Fruit fly (Drosophila melanogaster) whole organism, embryonic: Measurements from ENCODE around the gene sing.
A peak's percentile ranks its signal among the peaks of the same experiment; 100 is the strongest.

Experiments
- Abd-B ChIP-seq: fragments of 200-800 bp; sonication (Bioruptor generic); optimal IDR thresholded peaks from 2 replicates; lab custom pipeline; 2018; ENCODE audit warnings: missing biosample characterization, mild to moderate bottlenecking, missing genetic modification characterization, moderate library complexity
- Atf3 ChIP-seq: fragments of 200-800 bp; sonication (Bioruptor generic); optimal IDR thresholded peaks from 3 replicates; lab custom pipeline; 2016; ENCODE audit warnings: missing biosample characterization, missing genetic modification characterization
- B-H2 ChIP-seq: fragments of 200-800 bp; sonication (Bioruptor generic); optimal IDR thresholded peaks from 2 replicates; lab custom pipeline; 2018; ENCODE audit warnings: missing biosample characterization, mild to moderate bottlenecking, missing genetic modification characterization
- BEAF-32 ChIP-seq: fragments of 200-800 bp; sonication (Bioruptor generic); optimal IDR thresholded peaks from 3 replicates; lab custom pipeline; 2017; ENCODE audit warnings: missing biosample characterization, missing genetic modification characterization, mild to moderate bottlenecking, moderate library complexity, missing genetic modification reagents
- Bdp1 ChIP-seq: fragments of 200-800 bp; sonication (Bioruptor generic); optimal IDR thresholded peaks from 3 replicates; lab custom pipeline; 2016; ENCODE audit warnings: missing biosample characterization, missing genetic modification characterization
- Bgb ChIP-seq: fragments of 200-800 bp; sonication (Bioruptor generic); IDR thresholded peaks from 2 replicates; pipeline ENCODE4 v1.3.6; 2022; ENCODE audit warnings: missing biosample characterization, missing genetic modification characterization; ENCODE audit not compliant: partially characterized antibody
- CG10979 ChIP-seq: fragments of 200-800 bp; sonication (Bioruptor generic); optimal IDR thresholded peaks from 2 replicates; lab custom pipeline; 2018; ENCODE audit warnings: missing biosample characterization, mild to moderate bottlenecking, missing genetic modification characterization, moderate library complexity
- CG11085 ChIP-seq: fragments of 200-800 bp; sonication (Bioruptor generic); IDR thresholded peaks from 2 replicates; pipeline ENCODE4 v1.3.6; 2022; ENCODE audit warnings: missing biosample characterization, missing genetic modification characterization
- CG12071 ChIP-seq: fragments of 200-800 bp; sonication (Bioruptor generic); optimal IDR thresholded peaks from 3 replicates; lab custom pipeline; 2018; ENCODE audit warnings: missing biosample characterization, mild to moderate bottlenecking, missing genetic modification characterization
- CG12299 ChIP-seq: fragments of 200-800 bp; sonication (Bioruptor generic); optimal IDR thresholded peaks from 2 replicates; lab custom pipeline; 2018; ENCODE audit warnings: missing biosample characterization, mild to moderate bottlenecking, missing genetic modification characterization
- CG17359 ChIP-seq: fragments of 200-800 bp; sonication (Bioruptor generic); optimal IDR thresholded peaks from 3 replicates; lab custom pipeline; 2018; ENCODE audit warnings: missing biosample characterization, mild to moderate bottlenecking, missing genetic modification characterization, moderate library complexity
- CG17829 ChIP-seq: fragments of 200-800 bp; optimal IDR thresholded peaks from 2 replicates; lab custom pipeline; 2019; ENCODE audit warnings: missing biosample characterization, mild to moderate bottlenecking, missing genetic modification characterization, moderate library complexity
- CG1792 ChIP-seq: fragments of 200-800 bp; sonication (Bioruptor generic); optimal IDR thresholded peaks from 2 replicates; lab custom pipeline; 2016; ENCODE audit warnings: missing biosample characterization, missing genetic modification characterization
- CG32772 ChIP-seq: fragments of 200-800 bp; sonication (Bioruptor generic); IDR thresholded peaks from 2 replicates; pipeline ENCODE4 v1.3.6; 2022; ENCODE audit warnings: missing biosample characterization, missing genetic modification characterization
- CG6689 ChIP-seq: fragments of 200-800 bp; sonication (Bioruptor generic); IDR thresholded peaks from 2 replicates; pipeline ENCODE4 v1.3.6; 2022; ENCODE audit warnings: missing biosample characterization, missing genetic modification characterization
- CG6765 ChIP-seq: fragments of 200-800 bp; sonication (Bioruptor generic); optimal IDR thresholded peaks from 3 replicates; lab custom pipeline; 2017; ENCODE audit warnings: missing biosample characterization, mild to moderate bottlenecking, missing genetic modification characterization
- CG7357 ChIP-seq: fragments of 200-800 bp; sonication (Bioruptor generic); IDR thresholded peaks from 3 replicates; pipeline ENCODE4 v1.3.6; 2022; ENCODE audit warnings: missing biosample characterization, missing genetic modification characterization
- CG8089 ChIP-seq: fragments of 200-800 bp; sonication (Bioruptor generic); optimal IDR thresholded peaks from 3 replicates; lab custom pipeline; 2016; ENCODE audit warnings: missing biosample characterization, missing genetic modification characterization
- CG8359 ChIP-seq: fragments of 200-800 bp; sonication (Bioruptor generic); optimal IDR thresholded peaks from 2 replicates; lab custom pipeline; 2017; ENCODE audit warnings: missing biosample characterization, mild to moderate bottlenecking, missing genetic modification characterization, borderline replicate concordance
- CG8478 ChIP-seq: fragments of >200 bp; optimal IDR thresholded peaks from 2 replicates; lab custom pipeline; 2018
- CG9876 ChIP-seq: fragments of 200-800 bp; sonication (Bioruptor generic); optimal IDR thresholded peaks from 2 replicates; lab custom pipeline; 2016; ENCODE audit warnings: missing biosample characterization, missing genetic modification characterization
- Dip3 ChIP-seq: fragments of 200-800 bp; sonication (Bioruptor generic); optimal IDR thresholded peaks from 3 replicates; lab custom pipeline; 2016; ENCODE audit warnings: missing biosample characterization, missing genetic modification characterization
- Hand ChIP-seq: fragments of 200-800 bp; sonication (Bioruptor generic); optimal IDR thresholded peaks from 2 replicates; lab custom pipeline; 2017; ENCODE audit warnings: mild to moderate bottlenecking, missing biosample characterization, missing genetic modification reagents, missing genetic modification characterization
- NK7.1 ChIP-seq: fragments of 200-800 bp; sonication (Bioruptor generic); optimal IDR thresholded peaks from 3 replicates; lab custom pipeline; 2016; ENCODE audit warnings: missing biosample characterization, missing genetic modification characterization
- Nf-YC ChIP-seq: fragments of 200-800 bp; optimal IDR thresholded peaks from 3 replicates; lab custom pipeline; 2019; ENCODE audit warnings: missing biosample characterization, mild to moderate bottlenecking, missing genetic modification characterization, moderate library complexity
- Sin3A ChIP-seq: fragments of >200 bp; optimal IDR thresholded peaks from 2 replicates; lab custom pipeline; 2018
- Sox100B ChIP-seq: fragments of 200-800 bp; sonication (Bioruptor generic); optimal IDR thresholded peaks from 3 replicates; lab custom pipeline; 2018; ENCODE audit warnings: missing biosample characterization, mild to moderate bottlenecking, missing genetic modification characterization
- Sry-δ ChIP-seq: fragments of 200-800 bp; sonication (Bioruptor generic); optimal IDR thresholded peaks from 2 replicates; lab custom pipeline; 2016; ENCODE audit warnings: missing biosample characterization, missing genetic modification characterization
- ase ChIP-seq: fragments of 200-800 bp; sonication (Bioruptor generic); IDR thresholded peaks from 3 replicates; pipeline ENCODE4 v1.3.6; 2022; ENCODE audit warnings: missing biosample characterization, missing genetic modification characterization
- ash1 ChIP-seq: fragments of 200-800 bp; sonication (Bioruptor generic); optimal IDR thresholded peaks from 2 replicates; lab custom pipeline; 2018; ENCODE audit warnings: missing biosample characterization, mild to moderate bottlenecking, missing genetic modification characterization
- br ChIP-seq: fragments of >200 bp; optimal IDR thresholded peaks from 2 replicates; lab custom pipeline; 2017
- cas ChIP-seq: fragments of 200-800 bp; sonication (Bioruptor generic); IDR thresholded peaks from 2 replicates; pipeline ENCODE4 v1.3.6; 2022; ENCODE audit warnings: missing biosample characterization, missing genetic modification characterization
- chif ChIP-seq, 2 experiments: fragments of 200-800 bp; sonication (Bioruptor generic); optimal IDR thresholded peaks; 3 replicates each; lab custom pipeline; 2016; ENCODE audit warnings: missing biosample characterization in 2 of 2, missing genetic modification characterization in 2 of 2
- corto ChIP-seq: fragments of 200-800 bp; sonication (Bioruptor generic); optimal IDR thresholded peaks from 2 replicates; lab custom pipeline; 2016; ENCODE audit warnings: missing biosample characterization, mild to moderate bottlenecking, missing genetic modification characterization, moderate library complexity
- crp ChIP-seq, 2 experiments: fragments of 200-800 bp; sonication (Bioruptor generic); optimal IDR thresholded peaks; 2 replicates in 1 of 2; 3 replicates in 1 of 2; lab custom pipeline; 2017; ENCODE audit warnings: missing biosample characterization in 2 of 2, missing genetic modification characterization in 2 of 2, mild to moderate bottlenecking in 1 of 2, moderate library complexity in 1 of 2
- fd96Cb ChIP-seq: fragments of 200-800 bp; sonication (Bioruptor generic); optimal IDR thresholded peaks from 2 replicates; lab custom pipeline; 2018; ENCODE audit warnings: missing biosample characterization, mild to moderate bottlenecking, missing genetic modification characterization, moderate library complexity
- hb ChIP-seq: fragments of 200-800 bp; sonication (Bioruptor generic); IDR thresholded peaks from 3 replicates; pipeline ENCODE4 v1.3.6; 2022; ENCODE audit warnings: missing biosample characterization, missing genetic modification characterization; ENCODE audit not compliant: partially characterized antibody
- lola ChIP-seq, 3 experiments: fragments of >200 bp in 2 of 3; fragments of 200-800 bp in 1 of 3; sonication (Bioruptor generic) in 1 of 3; optimal IDR thresholded peaks; 2 replicates each; lab custom pipeline; 2017 to 2019; ENCODE audit warnings: missing biosample characterization in 3 of 3, missing genetic modification characterization in 3 of 3, mild to moderate bottlenecking in 1 of 3, moderate library complexity in 1 of 3
- lov ChIP-seq, 2 experiments: fragments of 200-800 bp in 1 of 2; fragments of >200 bp in 1 of 2; sonication (Bioruptor generic) in 1 of 2; IDR thresholded peaks in 1 of 2; optimal IDR thresholded peaks in 1 of 2; 2 replicates in 1 of 2; 3 replicates in 1 of 2; pipeline versions ENCODE4 v1.3.6 to Lab custom; 2017 to 2022; ENCODE audit warnings: missing biosample characterization in 1 of 2, missing genetic modification characterization in 1 of 2
- mam ChIP-seq: fragments of 200-800 bp; sonication (Bioruptor generic); optimal IDR thresholded peaks from 3 replicates; lab custom pipeline; 2016; ENCODE audit warnings: missing biosample characterization, missing genetic modification characterization
- nom ChIP-seq: fragments of 200-800 bp; sonication (Bioruptor generic); optimal IDR thresholded peaks from 2 replicates; lab custom pipeline; 2017; ENCODE audit warnings: missing biosample characterization, missing genetic modification characterization, mild to moderate bottlenecking, moderate library complexity, missing genetic modification reagents
- onecut ChIP-seq: fragments of 200-800 bp; sonication (Bioruptor generic); IDR thresholded peaks from 2 replicates; pipeline ENCODE4 v1.3.6; 2022; ENCODE audit warnings: missing biosample characterization, missing genetic modification characterization
- repo ChIP-seq: fragments of 200-800 bp; sonication (Bioruptor generic); optimal IDR thresholded peaks from 2 replicates; lab custom pipeline; 2016; ENCODE audit warnings: missing biosample characterization, missing genetic modification characterization
- salm ChIP-seq: fragments of 200-800 bp; sonication (Bioruptor generic); optimal IDR thresholded peaks from 2 replicates; lab custom pipeline; 2018; ENCODE audit warnings: missing biosample characterization, mild to moderate bottlenecking, missing genetic modification characterization
- schlank ChIP-seq: fragments of 200-800 bp; sonication (Bioruptor generic); optimal IDR thresholded peaks from 2 replicates; lab custom pipeline; 2018; ENCODE audit warnings: missing biosample characterization, mild to moderate bottlenecking, missing genetic modification characterization
- sens-2 ChIP-seq: fragments of 200-800 bp; sonication (Bioruptor generic); IDR thresholded peaks from 2 replicates; pipeline ENCODE4 v1.3.6; 2022; ENCODE audit warnings: missing biosample characterization, missing genetic modification characterization
- twi ChIP-seq: fragments of 200-800 bp; optimal IDR thresholded peaks from 2 replicates; lab custom pipeline; 2019; ENCODE audit warnings: missing biosample characterization, mild to moderate bottlenecking, missing genetic modification characterization, moderate library complexity
- vfl ChIP-seq: fragments of 200-800 bp; sonication (Bioruptor generic); optimal IDR thresholded peaks from 2 replicates; lab custom pipeline; 2016; ENCODE audit warnings: missing biosample characterization, missing genetic modification characterization

sing gene

dm6 chrX:16640260-16641100 is 38.6 kb upstream of the sing start, which contains the start of the genes SNRPG and mthl1 (continued):
- TF ChIP-seq CG12071 (GFP tag; lab: Kevin White, UChicago) (peak; percentile 23), chif (GFP tag; optimal IDR thresholded peaks at IDR 0.05; lab: Kevin White, UChicago) (peak; percentile 58 to 73), CG8478 (lab: Kevin White, UChicago) (no peak), Bgb (GFP tag; lab: Robert Waterston, UW) (peak; percentile 69), CG6689 (GFP tag; lab: Robert Waterston, UW) (peak; percentile 90), B-H2 (GFP tag; lab: Kevin White, UChicago) (peak; percentile 59), cas (peak; percentile 63; the same call in 1 of the 2 replicates), CG9876 (GFP tag; lab: Kevin White, UChicago) (peak; percentile 75), CG11085 (peak; percentile 87), Abd-B (GFP tag; lab: Kevin White, UChicago) (peak; percentile 87), ase (peak; percentile 94), onecut (no peak; the same call in 1 of the 2 replicates), Hand (GFP tag; lab: Kevin White, UChicago) (no peak), hb (no peak), ash1 (GFP tag; lab: Kevin White, UChicago) (no peak), CG32772 (GFP tag; lab: Robert Waterston, UW) (peak; percentile 95), schlank (tag; lab: Kevin White, UChicago) (no peak), Nf-YC (tag; lab: Kevin White, UChicago) (peak; percentile 46), corto (GFP tag; lab: Kevin White, UChicago) (no peak), lov (optimal IDR thresholded peaks at IDR 0.05; lab: Kevin White, UChicago) (no peak), lov (GFP tag; IDR thresholded peaks at IDR 0.05; lab: Robert Waterston, UW) (peak; percentile 74; the same call in 1 of the 3 replicates), CG17829 (peak; percentile 62), CG17359 (tag; lab: Kevin White, UChicago) (peak; percentile 69), Bdp1 (peak; percentile 70), Sin3A (lab: Kevin White, UChicago) (peak; percentile 74), NK7.1 (GFP tag; lab: Kevin White, UChicago) (peak; percentile 58), salm (no peak), br (lab: Kevin White, UChicago) (no peak), CG8359 (GFP tag; lab: Kevin White, UChicago) (no peak), fd96Cb (tag; lab: Kevin White, UChicago) (peak; percentile 74), sens-2 (GFP tag; lab: Robert Waterston, UW) (peak; percentile 77), CG6765 (GFP tag; lab: Kevin White, UChicago) (no peak), CG12299 (tag; lab: Kevin White, UChicago) (peak; percentile 2), mam (GFP tag; lab: Kevin White, UChicago) (peak; percentile 68), crp (GFP tag; optimal IDR thresholded peaks at IDR 0.05; lab: Kevin White, UChicago) (peak in 1 of 2 experiments; percentile 30), twi (tag; lab: Kevin White, UChicago) (no peak), CG1792 (peak; percentile 41), Dip3 (peak; percentile 92), vfl (peak; percentile 82), CG7357 (peak; percentile 100), repo (peak; percentile 9), Sry-δ (peak; percentile 85), CG8089 (GFP tag; lab: Kevin White, UChicago) (peak; percentile 34), CG10979 (tag; lab: Kevin White, UChicago) (peak; percentile 47), Sox100B (peak; percentile 14), nom (peak; percentile 31), lola (GFP tag; optimal IDR thresholded peaks at IDR 0.05; lab: Kevin White, UChicago) (peak in 2 of 3 experiments; percentile 55 to 74), Atf3 (GFP tag; lab: Kevin White, UChicago) (peak; percentile 64), BEAF-32 (GFP tag; lab: Kevin White, UChicago) (peak; percentile 83)
